Worm (Caenorhabditis elegans): ENCODE measurements around the gene W09H1.3.

Gene W09H1.3

DNA sequence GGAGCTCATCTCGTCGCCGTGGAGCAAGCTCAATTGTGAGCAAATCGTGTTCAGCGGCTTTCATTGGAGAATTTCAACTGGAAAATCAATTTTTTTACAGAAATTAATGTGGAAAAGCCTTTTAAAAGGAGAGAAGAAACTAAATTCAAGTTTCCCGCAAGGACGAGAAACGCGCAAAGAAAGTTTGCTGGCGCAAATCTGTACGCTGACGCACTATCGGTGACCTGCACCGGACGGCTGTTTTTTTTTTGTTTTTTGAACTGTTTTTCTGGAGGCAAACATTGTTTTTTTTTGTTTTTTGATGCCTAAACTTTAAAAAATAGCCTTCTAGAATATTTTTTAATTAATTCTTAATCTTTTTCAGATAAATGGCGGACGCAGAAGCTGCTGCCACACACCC lies 27.3 kb upstream of the W09H1.3 start, which contains the start of the genes hpr-17 and F32A11.1 (continued):
- peak in 1 of 2 experiments; percentile 74 for TF ChIP-seq mdl-1 (tag; optimal IDR thresholded peaks at IDR 0.05)
- peak; percentile 27 for TF ChIP-seq aha-1 (tag; optimal IDR thresholded peaks at IDR 0.05)
- peak; percentile 75 for TF ChIP-seq ceh-8 (GFP tag; optimal IDR thresholded peaks at IDR 0.05)
- TF ChIP-seq lin-13 (GFP tag; optimal IDR thresholded peaks at IDR 0.05) = peak; percentile 85
- no peak for TF ChIP-seq hlh-4 (tag; optimal IDR thresholded peaks at IDR 0.05)
- TF ChIP-seq tbx-2 (tag; optimal IDR thresholded peaks at IDR 0.05) = peak; percentile 88
- peak; percentile 67 for TF ChIP-seq nhr-77 (tag; optimal IDR thresholded peaks at IDR 0.05)

DNA sequence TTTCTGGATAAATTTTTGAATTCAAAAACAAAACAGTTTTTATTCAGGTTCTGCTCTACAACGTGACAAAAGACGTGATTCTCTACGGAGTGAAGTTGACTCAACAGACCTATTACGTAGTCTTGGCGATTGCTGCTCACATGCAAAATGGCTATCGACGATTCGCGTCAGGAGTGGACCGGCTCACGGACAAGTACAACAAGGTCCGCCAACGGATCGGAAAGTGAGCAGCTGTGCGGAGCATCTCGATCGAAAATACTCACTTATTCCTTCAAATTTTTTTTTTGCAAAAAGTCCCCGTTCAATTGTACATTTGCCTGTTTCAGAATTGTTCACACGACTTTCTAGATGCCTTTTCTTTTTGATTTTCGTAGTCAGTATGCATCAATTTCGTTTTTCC lies 24.4 kb upstream of the W09H1.3 start:
- TF ChIP-seq efl-1 (optimal IDR thresholded peaks at IDR 0.05) (no peak), efl-1 (GFP tag; optimal IDR thresholded peaks at IDR 0.05 in 1 of 2) (peak in 1 of 2 experiments; percentile 91), mef-2 (tag; optimal IDR thresholded peaks at IDR 0.05) (no peak)

DNA sequence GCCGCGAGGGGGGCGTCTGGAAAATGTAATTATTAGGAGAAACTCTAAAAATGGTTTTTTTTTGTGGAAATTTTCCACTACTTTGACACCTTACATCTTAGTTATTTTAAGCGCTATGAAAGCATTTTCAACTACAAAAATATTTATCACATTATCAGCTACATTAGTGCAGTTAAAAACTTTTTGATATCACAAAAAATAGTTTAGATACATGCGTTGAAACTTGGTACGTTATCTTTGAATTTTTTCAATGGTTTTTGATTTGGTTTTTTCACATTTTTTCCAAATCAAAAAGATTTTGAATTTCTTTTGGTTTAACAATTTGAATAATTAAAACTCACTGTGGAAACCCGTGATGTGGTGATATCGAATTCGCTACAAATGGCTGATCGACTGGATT lies 21.2 kb upstream of the W09H1.3 start:
- no peak for TF ChIP-seq elt-2 (tag; optimal IDR thresholded peaks at IDR 0.05)
- no peak for TF ChIP-seq egl-13 (tag; optimal IDR thresholded peaks at IDR 0.05)
- no peak for TF ChIP-seq mef-2 (tag; optimal IDR thresholded peaks at IDR 0.05)
- no peak for TF ChIP-seq lin-13 (GFP tag; optimal IDR thresholded peaks at IDR 0.05)

DNA sequence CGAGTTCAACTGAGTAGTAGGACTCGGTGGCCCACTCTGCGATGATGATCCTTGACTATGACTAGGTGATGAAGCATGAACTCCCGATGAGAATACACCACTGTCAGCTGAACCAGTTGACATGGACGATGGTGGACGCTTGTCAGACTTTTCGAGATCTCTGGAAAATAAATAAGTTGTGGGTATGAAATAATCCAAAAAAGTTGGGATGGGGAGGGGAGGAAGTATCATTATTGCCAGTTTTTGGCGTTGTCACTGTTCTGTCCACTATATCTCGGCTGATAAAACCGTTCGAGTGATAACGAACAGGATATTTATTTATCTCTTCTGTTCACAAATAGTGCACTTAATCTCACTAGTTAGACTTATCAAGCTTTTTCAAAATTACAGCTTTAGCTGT lies 20.2 kb upstream of the W09H1.3 start:
- no peak for TF ChIP-seq nhr-28 (tag; optimal IDR thresholded peaks at IDR 0.05)
- TF ChIP-seq mep-1 (tag; optimal IDR thresholded peaks at IDR 0.05) = no peak
- no peak for TF ChIP-seq lin-35 (GFP tag; optimal IDR thresholded peaks at IDR 0.05)
- no peak for TF ChIP-seq nhr-84 (tag; optimal IDR thresholded peaks at IDR 0.05)
- TF ChIP-seq efl-3 (GFP tag; optimal IDR thresholded peaks at IDR 0.05) = no peak
- no peak for TF ChIP-seq elt-3 (tag; optimal IDR thresholded peaks at IDR 0.05)
- no peak for TF ChIP-seq pqm-1 (tag; optimal IDR thresholded peaks at IDR 0.05)
- no peak for TF ChIP-seq zag-1 (tag; optimal IDR thresholded peaks at IDR 0.05)
- TF ChIP-seq unc-30 (tag; optimal IDR thresholded peaks at IDR 0.05) = no peak
- no peak for TF ChIP-seq nhr-11 (tag; optimal IDR thresholded peaks at IDR 0.05)
- TF ChIP-seq ceh-63 (GFP tag; optimal IDR thresholded peaks at IDR 0.05) = no peak
- no peak for TF ChIP-seq swsn-7 (tag; optimal IDR thresholded peaks at IDR 0.05)
- TF ChIP-seq F16B12.6 (tag; optimal IDR thresholded peaks at IDR 0.05) = no peak
- no peak for TF ChIP-seq alr-1 (tag; optimal IDR thresholded peaks at IDR 0.05; ENCODE audit: borderline replicate concordance)
- no peak for TF ChIP-seq lin-13 (GFP tag; optimal IDR thresholded peaks at IDR 0.05)
- TF ChIP-seq pag-3 (tag; optimal IDR thresholded peaks at IDR 0.05; ENCODE audit: borderline replicate concordance, insufficient read depth) = no peak
- TF ChIP-seq sptf-1 (tag; optimal IDR thresholded peaks at IDR 0.05) = no peak
- TF ChIP-seq egl-13 (tag; optimal IDR thresholded peaks at IDR 0.05) = no peak

DNA sequence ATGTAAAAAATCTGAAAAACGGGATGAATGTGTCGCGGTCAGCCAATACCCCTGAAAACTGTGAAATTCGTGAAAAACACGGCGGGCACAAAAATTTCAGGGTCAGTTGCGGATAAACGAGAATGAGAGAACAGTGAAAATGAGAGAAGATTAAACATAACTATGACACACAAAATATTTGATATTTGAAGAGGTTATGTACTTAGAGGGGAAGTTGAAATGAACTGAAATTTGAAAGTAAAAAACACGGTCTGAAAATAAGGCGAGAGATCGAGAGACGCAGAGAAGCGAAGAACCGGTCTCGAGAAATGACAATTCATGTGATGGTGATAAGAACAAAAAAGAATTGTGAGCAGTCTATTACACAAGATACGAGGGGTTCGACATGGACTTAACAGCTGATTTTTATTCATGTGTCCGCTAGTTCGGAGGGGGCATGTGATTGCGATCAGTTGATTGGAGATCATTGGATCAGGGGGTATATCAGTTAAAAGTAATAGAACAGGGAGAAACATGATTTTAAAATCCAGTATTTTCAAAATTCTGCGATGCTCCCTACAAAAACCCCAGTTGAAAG lies 18.5 kb upstream of the W09H1.3 start, which contains the start of gene moe-3:
moe-3 (minus strand) TSS at position 51 of the 577 bp plus-strand sequence.
- TF ChIP-seq nhr-71 (tag; optimal IDR thresholded peaks at IDR 0.05) (no peak), lin-13 (GFP tag; optimal IDR thresholded peaks at IDR 0.05) (no peak), nhr-90 (tag; optimal IDR thresholded peaks at IDR 0.05; ENCODE audit: poor library complexity) (no peak), nhr-85 (tag) (no peak), dpl-1 (GFP tag; optimal IDR thresholded peaks at IDR 0.05) (peak in 1 of 3 experiments; percentile 17), unc-30 (tag; optimal IDR thresholded peaks at IDR 0.05) (no peak), mep-1 (tag; optimal IDR thresholded peaks at IDR 0.05) (no peak), efl-1 (optimal IDR thresholded peaks at IDR 0.05) (no peak), efl-1 (GFP tag; optimal IDR thresholded peaks at IDR 0.05 in 1 of 2) (peak in 1 of 2 experiments; percentile 57), elt-2 (tag; optimal IDR thresholded peaks at IDR 0.05) (peak; percentile 22), nhr-20 (tag; optimal IDR thresholded peaks at IDR 0.05) (peak; percentile 30), C04F5.9 (tag; optimal IDR thresholded peaks at IDR 0.05) (no peak), lir-3 (tag; optimal IDR thresholded peaks at IDR 0.05; ENCODE audit: poor library complexity) (no peak), lin-35 (GFP tag; optimal IDR thresholded peaks at IDR 0.05) (peak in 1 of 2 experiments; percentile 61)
